Worm (Caenorhabditis elegans) whole organism, L1 larva: ENCODE results near the gene srab-8.

Source experiments
- ces-1 ChIP-seq: fragments of 150-350 bp; optimal IDR thresholded peaks from 2 replicates; lab custom pipeline; 2014; ENCODE audit warnings: missing biosample characterization, missing genetic modification reagents, missing genetic modification characterization
- dpl-1 ChIP-seq, 3 experiments: fragments of 150-350 bp in 2 of 3; sonication (generic microtip) in 1 of 3; optimal IDR thresholded peaks; 2 replicates each; lab custom pipeline; 2014 to 2017; ENCODE audit warnings: missing biosample characterization in 3 of 3, missing genetic modification characterization in 3 of 3, missing genetic modification reagents in 3 of 3
- egl-27 ChIP-seq, 2 experiments: fragments of 150-350 bp in 1 of 2; sonication (generic microtip); optimal IDR thresholded peaks; 3 replicates each; lab custom pipeline; 2017 to 2018; ENCODE audit warnings: missing biosample characterization in 2 of 2, missing genetic modification characterization in 2 of 2, missing genetic modification reagents in 2 of 2
- elt-3 ChIP-seq, 6 experiments: fragments of 150-350 bp in 1 of 6; sonication (generic microtip); optimal IDR thresholded peaks; 2 replicates each; lab custom pipeline; 2017 to 2018; ENCODE audit warnings: missing biosample characterization in 6 of 6, missing genetic modification characterization in 6 of 6, inconsistent platforms in 1 of 6
- fos-1 ChIP-seq: fragments of 150-350 bp; optimal IDR thresholded peaks from 2 replicates; lab custom pipeline; 2014; ENCODE audit warnings: missing biosample characterization, missing genetic modification characterization
- isw-1 ChIP-seq: fragments of 200-800 bp; sonication (Bioruptor generic); IDR thresholded peaks from 2 replicates; pipeline ENCODE4 v1.3.6; 2022; ENCODE audit warnings: missing genetic modification characterization, missing compliant biosample characterization
- mep-1 ChIP-seq: fragments of 150-350 bp; optimal IDR thresholded peaks from 2 replicates; lab custom pipeline; 2014; ENCODE audit warnings: missing biosample characterization, missing genetic modification characterization
- nhr-12 ChIP-seq: sonication (generic microtip); optimal IDR thresholded peaks from 2 replicates; lab custom pipeline; 2017; ENCODE audit warnings: missing biosample characterization, missing genetic modification characterization
- nhr-76 ChIP-seq: sonication (generic microtip); optimal IDR thresholded peaks from 2 replicates; lab custom pipeline; 2017; ENCODE audit warnings: missing biosample characterization, missing genetic modification characterization
- pag-3 ChIP-seq: sonication (generic microtip); optimal IDR thresholded peaks from 2 replicates; lab custom pipeline; 2017; ENCODE audit warnings: missing genetic modification characterization, mild to moderate bottlenecking, missing compliant biosample characterization, antibody characterized with exemption, borderline replicate concordance; ENCODE audit not compliant: insufficient read depth
- unc-30 ChIP-seq: sonication (generic microtip); optimal IDR thresholded peaks from 2 replicates; lab custom pipeline; 2017; ENCODE audit warnings: missing biosample characterization, missing genetic modification characterization
- unc-62 ChIP-seq: fragments of 150-350 bp; optimal IDR thresholded peaks from 2 replicates; lab custom pipeline; 2014; ENCODE audit warnings: missing biosample characterization, missing genetic modification reagents, missing genetic modification characterization
- ztf-4 ChIP-seq: fragments of 150-350 bp; optimal IDR thresholded peaks from 2 replicates; lab custom pipeline; 2014; ENCODE audit warnings: missing biosample characterization, missing genetic modification characterization

DNA sequence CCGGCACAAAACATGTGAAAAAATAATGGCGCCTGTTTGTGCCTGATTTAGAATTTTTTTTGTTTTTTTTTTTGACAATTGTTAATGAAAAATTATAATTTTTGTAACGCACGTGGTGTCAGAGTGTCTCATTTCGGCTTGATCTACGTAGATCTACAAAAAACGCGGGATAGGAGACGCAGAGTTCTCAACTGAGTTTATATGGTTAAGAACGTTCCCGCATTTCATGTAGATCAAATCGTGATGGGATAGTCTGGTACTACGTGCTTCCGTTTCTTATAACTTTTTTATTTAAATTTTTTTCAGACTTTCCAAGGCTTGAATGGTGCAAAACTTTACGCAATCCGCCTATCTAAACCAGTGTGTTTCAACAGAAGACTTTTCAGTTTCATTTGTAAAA lies 47.5 kb upstream of the srab-8 start, which contains the start of gene tat-6:
- TF ChIP-seq pag-3 (tag; lab: Kevin White, UChicago) (no peak), isw-1 (GFP tag; lab: Robert Waterston, UW) (no peak), fos-1 (tag; lab: Kevin White, UChicago) (no peak), dpl-1 (GFP tag; optimal IDR thresholded peaks at IDR 0.05; lab: Kevin White, UChicago) (no peak), ztf-4 (tag; lab: Kevin White, UChicago) (no peak), nhr-12 (no peak), elt-3 (tag; optimal IDR thresholded peaks at IDR 0.05; lab: Kevin White, UChicago) (no peak), ces-1 (no peak), mep-1 (tag; lab: Kevin White, UChicago) (no peak), egl-27 (tag; optimal IDR thresholded peaks at IDR 0.05; lab: Kevin White, UChicago) (no peak), unc-62 (GFP tag; lab: Kevin White, UChicago) (no peak), unc-30 (no peak), nhr-76 (tag; lab: Kevin White, UChicago) (no peak)
